Worm (Caenorhabditis elegans) whole organism, L4 larva: ENCODE measurements around the gene C04B4.4.
A peak's percentile ranks its signal among the peaks of the same experiment; 100 is the strongest.

Experiments used
- D1046.2 ChIP-seq: fragments of 200-800 bp; sonication (Bioruptor generic); IDR thresholded peaks from 2 replicates; pipeline ENCODE4 v1.3.6; 2022; ENCODE audit warnings: missing genetic modification characterization, missing compliant biosample characterization
- F37D6.2 ChIP-seq: sonication (generic microtip); optimal IDR thresholded peaks from 2 replicates; lab custom pipeline; 2016; ENCODE audit warnings: mild to moderate bottlenecking, missing genetic modification characterization, missing compliant biosample characterization
- F49E8.2 ChIP-seq: sonication (generic microtip); optimal IDR thresholded peaks from 2 replicates; lab custom pipeline; 2016; ENCODE audit warnings: missing compliant biosample characterization, mild to moderate bottlenecking, missing genetic modification characterization, borderline replicate concordance
- T20F7.1 ChIP-seq: fragments of 200-800 bp; sonication (Bioruptor generic); optimal IDR thresholded peaks from 2 replicates; lab custom pipeline; 2018; ENCODE audit warnings: mild to moderate bottlenecking, missing genetic modification characterization, missing compliant biosample characterization
- T26A8.4 ChIP-seq: fragments of 200-800 bp; sonication (Bioruptor generic); IDR thresholded peaks from 2 replicates; pipeline ENCODE4 v1.3.6; 2022; ENCODE audit warnings: missing genetic modification characterization, missing compliant biosample characterization
- Y105C5A.15 ChIP-seq: fragments of 200-800 bp; sonication (Bioruptor generic); IDR thresholded peaks from 2 replicates; pipeline ENCODE4 v1.3.6; 2022; ENCODE audit warnings: missing genetic modification characterization, missing compliant biosample characterization
- aha-1 ChIP-seq: fragments of 150-350 bp; peaks from one replicate; lab custom pipeline; 2014; ENCODE audit warnings: missing biosample characterization, missing genetic modification characterization
- aly-2 ChIP-seq: sonication (generic microtip); optimal IDR thresholded peaks from 2 replicates; lab custom pipeline; 2018; ENCODE audit warnings: missing biosample characterization, missing genetic modification characterization
- ceh-28 ChIP-seq: fragments of 150-350 bp; optimal IDR thresholded peaks from 2 replicates; lab custom pipeline; 2014; ENCODE audit warnings: missing biosample characterization, missing genetic modification reagents, missing genetic modification characterization
- ceh-32 ChIP-seq: sonication (generic microtip); optimal IDR thresholded peaks from 2 replicates; lab custom pipeline; 2016; ENCODE audit warnings: mild to moderate bottlenecking, missing genetic modification characterization, missing compliant biosample characterization; ENCODE audit not compliant: poor library complexity
- ceh-62 ChIP-seq: sonication (generic microtip); optimal IDR thresholded peaks from 2 replicates; lab custom pipeline; 2017; ENCODE audit warnings: missing biosample characterization, missing genetic modification characterization
- ceh-82 ChIP-seq: sonication (generic microtip); optimal IDR thresholded peaks from 2 replicates; lab custom pipeline; 2017; ENCODE audit warnings: missing biosample characterization, missing genetic modification characterization
- ces-1 ChIP-seq: fragments of 150-350 bp; sonication (generic microtip); optimal IDR thresholded peaks from 4 replicates; lab custom pipeline; 2014; ENCODE audit warnings: missing biosample characterization, missing genetic modification reagents, missing genetic modification characterization
- daf-8 ChIP-seq: fragments of 200-800 bp; sonication (Bioruptor generic); IDR thresholded peaks from 2 replicates; pipeline ENCODE4 v1.3.6; 2022; ENCODE audit warnings: missing genetic modification characterization, missing compliant biosample characterization
- dmd-6 ChIP-seq: fragments of 200-800 bp; sonication (Bioruptor generic); IDR thresholded peaks from 2 replicates; pipeline ENCODE4 v1.3.6; 2022; ENCODE audit warnings: missing genetic modification reagents, missing genetic modification characterization, missing compliant biosample characterization
- dmd-8 ChIP-seq: fragments of 200-800 bp; sonication (Bioruptor generic); IDR thresholded peaks from 2 replicates; pipeline ENCODE4 v1.3.6; 2022; ENCODE audit warnings: missing genetic modification characterization, missing compliant biosample characterization
- dmd-9 ChIP-seq: fragments of 200-800 bp; sonication (Bioruptor generic); IDR thresholded peaks from 2 replicates; pipeline ENCODE4 v1.3.6; 2022; ENCODE audit warnings: missing genetic modification reagents, missing genetic modification characterization, missing compliant biosample characterization
- dpl-1 ChIP-seq: fragments of 150-350 bp; optimal IDR thresholded peaks from 2 replicates; lab custom pipeline; 2014; ENCODE audit warnings: missing biosample characterization, missing genetic modification reagents, missing genetic modification characterization
- hif-1 ChIP-seq, 2 experiments: sonication (generic microtip); optimal IDR thresholded peaks; 2 replicates each; lab custom pipeline; 2016 to 2017; ENCODE audit warnings: missing compliant biosample characterization in 2 of 2, missing genetic modification characterization in 2 of 2, missing genetic modification reagents in 2 of 2, missing genotype in 2 of 2, mild to moderate bottlenecking in 1 of 2
- hmg-1.1 ChIP-seq: fragments of 200-800 bp; sonication (Bioruptor generic); IDR thresholded peaks from 2 replicates; pipeline ENCODE4 v1.3.6; 2022; ENCODE audit warnings: missing genetic modification reagents, missing genetic modification characterization, missing compliant biosample characterization
- jun-1 ChIP-seq: fragments of 150-350 bp; optimal IDR thresholded peaks from 2 replicates; lab custom pipeline; 2014; ENCODE audit warnings: missing biosample characterization, missing genetic modification reagents, missing genetic modification characterization
- madf-5 ChIP-seq, 2 experiments: fragments of 200-800 bp; sonication (Bioruptor generic); IDR thresholded peaks; 2 replicates each; pipeline ENCODE4 v1.3.6; 2022; ENCODE audit warnings: missing compliant biosample characterization in 2 of 2, missing genetic modification characterization in 2 of 2
- nhr-102 ChIP-seq: sonication (generic microtip); optimal IDR thresholded peaks from 2 replicates; lab custom pipeline; 2016; ENCODE audit warnings: mild to moderate bottlenecking, missing genetic modification characterization, moderate library complexity, missing compliant biosample characterization
- nhr-11 ChIP-seq: fragments of 150-350 bp; optimal IDR thresholded peaks from 2 replicates; lab custom pipeline; 2014; ENCODE audit warnings: missing biosample characterization, missing genetic modification characterization
- nhr-25 ChIP-seq: sonication (generic microtip); optimal IDR thresholded peaks from 2 replicates; lab custom pipeline; 2017; ENCODE audit warnings: missing genetic modification characterization, mild to moderate bottlenecking, missing compliant biosample characterization, antibody characterized with exemption, moderate library complexity, borderline replicate concordance; ENCODE audit not compliant: insufficient read depth
- nhr-48 ChIP-seq: sonication (generic microtip); optimal IDR thresholded peaks from 2 replicates; lab custom pipeline; 2016; ENCODE audit warnings: mild to moderate bottlenecking, missing genetic modification characterization, missing compliant biosample characterization
- saeg-2 ChIP-seq: fragments of 200-800 bp; sonication (Bioruptor generic); IDR thresholded peaks from 2 replicates; pipeline ENCODE4 v1.3.6; 2022; ENCODE audit warnings: missing genetic modification reagents, missing genetic modification characterization, missing compliant biosample characterization
- skn-1 ChIP-seq: fragments of 150-350 bp; optimal IDR thresholded peaks from 2 replicates; lab custom pipeline; 2014; ENCODE audit warnings: missing biosample characterization, missing genetic modification characterization
- snpc-1.2 ChIP-seq: fragments of 200-800 bp; sonication (Bioruptor generic); IDR thresholded peaks from 2 replicates; pipeline ENCODE4 v1.3.6; 2022; ENCODE audit warnings: missing genetic modification reagents, missing genetic modification characterization, missing compliant biosample characterization
- spr-3 ChIP-seq: fragments of 200-800 bp; sonication (Bioruptor generic); optimal IDR thresholded peaks from 2 replicates; lab custom pipeline; 2018; ENCODE audit warnings: mild to moderate bottlenecking, missing genetic modification characterization, missing compliant biosample characterization
- unc-130 ChIP-seq: sonication (generic microtip); optimal IDR thresholded peaks from 2 replicates; lab custom pipeline; 2016; ENCODE audit warnings: missing genetic modification reagents, missing genetic modification characterization, missing compliant biosample characterization
- unc-39 ChIP-seq: sonication (generic microtip); optimal IDR thresholded peaks from 2 replicates; lab custom pipeline; 2017; ENCODE audit warnings: missing biosample characterization, missing genetic modification characterization
- unc-62 ChIP-seq, 3 experiments: fragments of 150-350 bp in 1 of 3; sonication (generic microtip); optimal IDR thresholded peaks in 2 of 3; peaks in 1 of 3; 1 replicate in 1 of 3; 2 replicates in 2 of 3; lab custom pipeline; 2014 to 2017; ENCODE audit warnings: missing biosample characterization in 3 of 3, missing genetic modification characterization in 3 of 3, missing genetic modification reagents in 3 of 3, missing genotype in 1 of 3
- zfp-3 ChIP-seq: fragments of 200-800 bp; sonication (Bioruptor generic); conservative IDR thresholded peaks from 2 replicates; pipeline ENCODE4 v1.3.6; 2022; ENCODE audit warnings: missing genetic modification reagents, missing genetic modification characterization, missing compliant biosample characterization
- zip-2 ChIP-seq: fragments of 150-350 bp; optimal IDR thresholded peaks from 2 replicates; lab custom pipeline; 2014; ENCODE audit warnings: missing biosample characterization, missing genetic modification characterization

C04B4.4 gene

ce11 chrX:12273870-12274269 lies 16.8 kb upstream of the C04B4.4 start, which contains the start of gene H19J13.2:
H19J13.2 (minus strand) TSS chrX:12273970.
- TF ChIP-seq unc-39 (tag; lab: Kevin White, UChicago) (no peak), hif-1 (tag; optimal IDR thresholded peaks at IDR 0.05; lab: Kevin White, UChicago) (no peak)

DNA sequence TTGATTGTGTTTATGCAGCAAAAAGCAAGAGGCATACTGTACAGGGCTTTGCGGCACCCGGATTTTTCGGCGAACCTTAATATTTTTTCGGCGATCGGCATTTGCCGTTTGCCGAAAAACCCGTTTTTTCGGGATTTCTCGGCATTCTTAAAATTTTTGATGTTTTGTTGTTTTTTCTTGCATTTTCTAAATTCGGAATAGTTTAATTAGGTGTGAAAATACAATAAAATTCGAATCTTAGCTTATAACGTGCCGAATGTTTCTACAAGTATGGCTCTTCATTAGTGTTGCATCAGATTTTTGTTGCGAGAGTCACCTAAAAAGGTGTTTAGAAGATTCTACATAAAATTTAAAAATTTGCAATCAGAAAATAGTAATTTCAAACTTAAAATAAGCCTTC lies 15.1 kb upstream of the C04B4.4 start, which contains the start of gene C04B4.6:
TSS of gene C04B4.6 (minus strand) at position 101 of the 400 bp plus-strand sequence.
- TF ChIP-seq D1046.2 (GFP tag; lab: Robert Waterston, UW) (no peak), ceh-62 (tag; lab: Kevin White, UChicago) (no peak), dpl-1 (no peak), dmd-9 (GFP tag; lab: Robert Waterston, UW) (no peak), T20F7.1 (GFP tag; lab: Kevin White, UChicago) (no peak), dmd-6 (no peak), aly-2 (tag; lab: Kevin White, UChicago) (no peak), hmg-1.1 (GFP tag; lab: Robert Waterston, UW) (no peak), daf-8 (GFP tag; lab: Robert Waterston, UW) (no peak), F37D6.2 (tag; lab: Kevin White, UChicago) (no peak), zfp-3 (GFP tag; lab: Robert Waterston, UW) (no peak), saeg-2 (GFP tag; lab: Robert Waterston, UW) (no peak), unc-130 (GFP tag; lab: Kevin White, UChicago) (no peak), T26A8.4 (no peak), F49E8.2 (tag; lab: Kevin White, UChicago) (no peak), aha-1 (tag; lab: Kevin White, UChicago) (no peak), Y105C5A.15 (GFP tag; lab: Robert Waterston, UW) (no peak), madf-5 (GFP tag; IDR thresholded peaks at IDR 0.05; lab: Robert Waterston, UW) (no peak), snpc-1.2 (no peak)

DNA sequence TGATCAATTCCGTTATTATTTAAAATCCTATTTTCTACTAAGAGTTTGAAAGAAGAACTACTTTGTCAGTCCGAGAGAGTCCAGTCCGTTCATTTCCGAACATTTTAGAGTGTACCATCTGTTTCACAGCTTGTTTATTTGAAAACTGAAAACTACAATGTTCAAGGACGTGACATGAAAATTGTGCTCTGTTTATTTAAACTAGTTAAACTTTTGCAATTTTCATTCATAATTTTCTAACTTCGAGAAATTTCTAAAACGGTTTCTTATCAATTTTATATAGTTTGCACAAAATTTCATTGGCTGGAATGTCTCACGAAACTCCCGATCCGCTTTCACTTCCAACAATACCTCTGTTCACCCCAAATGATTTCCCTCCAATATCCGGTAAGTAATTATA lies 10.2 kb upstream of the C04B4.4 start, which contains the start of gene C04B4.1:
TSS of gene C04B4.1 (plus strand) at position 301 of the 400 bp plus-strand sequence.
- TF ChIP-seq ceh-28 (tag; lab: Kevin White, UChicago) (no peak), ceh-32 (no peak), aha-1 (tag; lab: Kevin White, UChicago) (no peak), ceh-82 (tag; lab: Kevin White, UChicago) (no peak), skn-1 (tag; lab: Kevin White, UChicago) (no peak), nhr-11 (no peak)
- TF ChIP-seq, all 104 proteins: peak for 0

DNA sequence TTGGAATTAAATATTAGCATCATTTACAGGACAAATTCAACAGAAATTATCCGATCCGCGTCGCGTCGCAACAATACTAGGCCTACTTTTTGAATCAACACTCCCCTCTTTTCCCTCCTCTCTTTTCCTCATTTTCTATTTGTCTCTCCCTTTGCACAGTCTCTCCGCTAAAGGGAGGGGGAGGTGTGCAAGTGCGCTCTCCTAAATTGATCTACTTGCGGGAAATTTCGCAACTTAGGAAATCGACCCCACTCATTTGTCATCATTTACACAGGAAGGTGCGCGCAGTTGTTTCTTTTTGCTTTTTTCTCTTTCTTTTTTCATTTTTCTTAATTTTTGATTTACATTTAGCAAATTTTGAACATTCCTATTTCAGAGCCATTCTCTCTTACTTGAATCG lies 7.7 kb upstream of the C04B4.4 start, which contains the start of gene C04B4.2:
TSS of gene C04B4.2 (plus strand) at position 371 of the 400 bp plus-strand sequence.
- TF ChIP-seq dmd-8 (GFP tag; lab: Robert Waterston, UW): no peak
- TF ChIP-seq jun-1 (tag; lab: Kevin White, UChicago): no peak
- no peak for TF ChIP-seq spr-3 (GFP tag; lab: Kevin White, UChicago)
- no peak for TF ChIP-seq nhr-48
- no peak for TF ChIP-seq aly-2 (tag; lab: Kevin White, UChicago)
- no peak for TF ChIP-seq ceh-82 (tag; lab: Kevin White, UChicago)
- TF ChIP-seq zip-2 (tag; lab: Kevin White, UChicago): no peak
- TF ChIP-seq nhr-25 (tag; lab: Kevin White, UChicago): no peak
- TF ChIP-seq F49E8.2 (tag; lab: Kevin White, UChicago): no peak

DNA sequence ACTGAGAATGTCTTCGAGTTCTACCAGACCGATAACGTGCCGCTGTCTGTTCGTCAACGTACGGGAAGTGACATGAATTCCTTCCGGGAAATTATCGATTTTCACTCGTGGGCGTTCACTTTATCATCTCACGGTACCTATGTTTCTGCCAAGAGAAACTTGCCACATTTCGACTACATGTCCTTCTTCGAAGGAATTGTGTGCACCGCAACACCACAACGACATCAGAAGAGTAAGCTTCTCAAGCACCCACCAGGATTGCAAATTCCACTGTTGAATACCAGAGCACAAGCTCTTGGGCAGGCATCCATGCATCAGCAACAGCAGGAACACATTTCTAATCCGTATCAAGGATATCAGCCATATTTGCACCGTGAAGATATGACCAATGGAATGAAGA lies 6.5 kb upstream of the C04B4.4 start:
- peak in 1 of 2 experiments; percentile 91 for TF ChIP-seq unc-62 (GFP tag; optimal IDR thresholded peaks at IDR 0.05 in 1 of 2; lab: Kevin White, UChicago)
- TF ChIP-seq unc-62 (tag; optimal IDR thresholded peaks at IDR 0.05; lab: Kevin White, UChicago): no peak
- TF ChIP-seq ces-1 (GFP tag; lab: Kevin White, UChicago): no peak
- peak; percentile 63 for TF ChIP-seq aha-1 (tag; lab: Kevin White, UChicago)
- TF ChIP-seq nhr-102: no peak
